Fruit fly (Drosophila melanogaster): ENCODE measurements around the gene CG42590.
A peak's percentile ranks its signal among the peaks of the same experiment; 100 is the strongest.

Gene CG42590

dm6 chr3L:8097101-8097500 is 28.0 kb upstream of the CG42590 start:
- TF ChIP-seq CG10348 (GFP tag; IDR thresholded peaks at IDR 0.05), result no peak
- TF ChIP-seq CG9948 (tag; optimal IDR thresholded peaks at IDR 0.05), result no peak
- TF ChIP-seq Snoo (tag; optimal IDR thresholded peaks at IDR 0.05), result no peak
- TF ChIP-seq CG34367 (tag; optimal IDR thresholded peaks at IDR 0.05), result no peak
- no peak for TF ChIP-seq gl (tag; optimal IDR thresholded peaks at IDR 0.05)

dm6 chr3L:8096106-8096558 is 27.1 kb upstream of the CG42590 start:
- TF ChIP-seq CG8301 (tag; optimal IDR thresholded peaks at IDR 0.05) (peak; percentile 90), Ets98B (GFP tag; IDR thresholded peaks at IDR 0.05) (peak; percentile 94), EcR (GFP tag; optimal IDR thresholded peaks at IDR 0.05) (peak; percentile 15), CG14655 (GFP tag; optimal IDR thresholded peaks at IDR 0.05) (peak; percentile 93), CG13204 (GFP tag; optimal IDR thresholded peaks at IDR 0.05) (peak; percentile 73), CG32121 (GFP tag; IDR thresholded peaks at IDR 0.05) (peak; percentile 97), D1 (tag; optimal IDR thresholded peaks at IDR 0.05) (peak; percentile 81), CG4496 (GFP tag; IDR thresholded peaks at IDR 0.05) (peak; percentile 93; the same call in 2 of the 3 replicates), rn (GFP tag; IDR thresholded peaks at IDR 0.05) (peak; percentile 87), CG8159 (tag; optimal IDR thresholded peaks at IDR 0.05) (peak; percentile 94), CG12605 (GFP tag; IDR thresholded peaks at IDR 0.05) (peak; percentile 84), Pif1A (GFP tag; optimal IDR thresholded peaks at IDR 0.05) (peak; percentile 87), Pif1B (GFP tag; optimal IDR thresholded peaks at IDR 0.05) (peak; percentile 84), Snoo (tag; optimal IDR thresholded peaks at IDR 0.05) (peak; percentile 92), gl (tag; optimal IDR thresholded peaks at IDR 0.05) (peak; percentile 71), CG15710 (tag; optimal IDR thresholded peaks at IDR 0.05) (peak; percentile 94), CG34367 (tag; optimal IDR thresholded peaks at IDR 0.05) (peak; percentile 83), CG17806 (tag; optimal IDR thresholded peaks at IDR 0.05) (peak; percentile 80), CG10348 (GFP tag; IDR thresholded peaks at IDR 0.05) (peak; percentile 91), CG9948 (tag; optimal IDR thresholded peaks at IDR 0.05) (peak; percentile 89), fd96Ca (GFP tag; IDR thresholded peaks at IDR 0.05) (peak; percentile 92)

dm6 chr3L:8094652-8095129 is 25.6 kb upstream of the CG42590 start:
- TF ChIP-seq rn (GFP tag; IDR thresholded peaks at IDR 0.05), result no peak
- TF ChIP-seq CG8301 (tag; optimal IDR thresholded peaks at IDR 0.05), result peak; percentile 5
- no peak for TF ChIP-seq CG15710 (tag; optimal IDR thresholded peaks at IDR 0.05)
- 0 out of 3 replicates have a peak, but pooled peaks have one; percentile 19 for TF ChIP-seq CG4496 (GFP tag; IDR thresholded peaks at IDR 0.05)
- TF ChIP-seq Snoo (tag; optimal IDR thresholded peaks at IDR 0.05), result no peak
- no peak for TF ChIP-seq CG14655 (GFP tag; optimal IDR thresholded peaks at IDR 0.05)

dm6 chr3L:8093553-8093952 is 24.5 kb upstream of the CG42590 start:
- no peak for TF ChIP-seq gl (tag; optimal IDR thresholded peaks at IDR 0.05)
- no peak for TF ChIP-seq rn (GFP tag; IDR thresholded peaks at IDR 0.05)
- no peak for TF ChIP-seq CG12605 (GFP tag; IDR thresholded peaks at IDR 0.05)
- TF ChIP-seq CG8159 (tag; optimal IDR thresholded peaks at IDR 0.05), result no peak
- TF ChIP-seq CG4496 (GFP tag; IDR thresholded peaks at IDR 0.05), result no peak
- TF ChIP-seq fd96Ca (GFP tag; IDR thresholded peaks at IDR 0.05), result no peak
- no peak for TF ChIP-seq Ets98B (GFP tag; IDR thresholded peaks at IDR 0.05)
- no peak for TF ChIP-seq D1 (tag; optimal IDR thresholded peaks at IDR 0.05)
- no peak for TF ChIP-seq CG10348 (GFP tag; IDR thresholded peaks at IDR 0.05)
- no peak for TF ChIP-seq CG13204 (GFP tag; optimal IDR thresholded peaks at IDR 0.05)
- no peak for TF ChIP-seq Pif1B (GFP tag; optimal IDR thresholded peaks at IDR 0.05)
- no peak for TF ChIP-seq CG17806 (tag; optimal IDR thresholded peaks at IDR 0.05)
- TF ChIP-seq CG8301 (tag; optimal IDR thresholded peaks at IDR 0.05), result no peak
- TF ChIP-seq Snoo (tag; optimal IDR thresholded peaks at IDR 0.05), result no peak
- TF ChIP-seq Pif1A (GFP tag; optimal IDR thresholded peaks at IDR 0.05), result no peak
- no peak for TF ChIP-seq CG34367 (tag; optimal IDR thresholded peaks at IDR 0.05)
- no peak for TF ChIP-seq CG15710 (tag; optimal IDR thresholded peaks at IDR 0.05)
- TF ChIP-seq CG32121 (GFP tag; IDR thresholded peaks at IDR 0.05), result no peak

dm6 chr3L:8091650-8092068 is 22.6 kb upstream of the CG42590 start, which contains the start of gene CG7565:
CG7565 (minus strand) TSS chr3L:8091786.
- no peak for TF ChIP-seq CG10348 (GFP tag; IDR thresholded peaks at IDR 0.05)
- peak; percentile 30 for TF ChIP-seq Pif1B (GFP tag; optimal IDR thresholded peaks at IDR 0.05)
- TF ChIP-seq CG32121 (GFP tag; IDR thresholded peaks at IDR 0.05), result 0 out of 2 replicates have a peak, but pooled peaks have one; percentile 12
- no peak for TF ChIP-seq Snoo (tag; optimal IDR thresholded peaks at IDR 0.05)
- TF ChIP-seq CG4496 (GFP tag; IDR thresholded peaks at IDR 0.05), result peak; percentile 61
- peak; percentile 25; the same call in 1 of the 2 replicates for TF ChIP-seq CG12605 (GFP tag; IDR thresholded peaks at IDR 0.05)
- TF ChIP-seq CG34367 (tag; optimal IDR thresholded peaks at IDR 0.05), result no peak
- TF ChIP-seq CG8301 (tag; optimal IDR thresholded peaks at IDR 0.05), result peak; percentile 11
- TF ChIP-seq Ets98B (GFP tag; IDR thresholded peaks at IDR 0.05), result peak; percentile 67

- TF ChIP-seq EcR (GFP tag; optimal IDR thresholded peaks at IDR 0.05) (no peak), CG8159 (tag; optimal IDR thresholded peaks at IDR 0.05) (no peak), CG4496 (GFP tag; IDR thresholded peaks at IDR 0.05) (no peak), CG13204 (GFP tag; optimal IDR thresholded peaks at IDR 0.05) (no peak), gl (tag; optimal IDR thresholded peaks at IDR 0.05) (no peak)
These were observed 17.2 kb upstream of the CG42590 start for dm6 chr3L:8086218-8086617.

- TF ChIP-seq CG12605 (GFP tag; IDR thresholded peaks at IDR 0.05) (peak; percentile 72), CG9948 (tag; optimal IDR thresholded peaks at IDR 0.05) (no peak), gl (tag; optimal IDR thresholded peaks at IDR 0.05) (no peak), CG13204 (GFP tag; optimal IDR thresholded peaks at IDR 0.05) (no peak), EcR (GFP tag; optimal IDR thresholded peaks at IDR 0.05) (peak; percentile 28), CG32121 (GFP tag; IDR thresholded peaks at IDR 0.05) (peak; percentile 21; the same call in 1 of the 2 replicates), Pif1B (GFP tag; optimal IDR thresholded peaks at IDR 0.05) (peak; percentile 66), rn (GFP tag; IDR thresholded peaks at IDR 0.05) (no peak), CG10348 (GFP tag; IDR thresholded peaks at IDR 0.05) (no peak), CG17806 (tag; optimal IDR thresholded peaks at IDR 0.05) (no peak), CG14655 (GFP tag; optimal IDR thresholded peaks at IDR 0.05) (no peak), Snoo (tag; optimal IDR thresholded peaks at IDR 0.05) (peak; percentile 59), CG15710 (tag; optimal IDR thresholded peaks at IDR 0.05) (peak; percentile 2), CG4496 (GFP tag; IDR thresholded peaks at IDR 0.05) (peak; percentile 49; the same call in 1 of the 3 replicates), CG8301 (tag; optimal IDR thresholded peaks at IDR 0.05) (peak; percentile 11), CG8159 (tag; optimal IDR thresholded peaks at IDR 0.05) (peak; percentile 49), Pif1A (GFP tag; optimal IDR thresholded peaks at IDR 0.05) (peak; percentile 75), fd96Ca (GFP tag; IDR thresholded peaks at IDR 0.05) (no peak), D1 (tag; optimal IDR thresholded peaks at IDR 0.05) (no peak), Ets98B (GFP tag; IDR thresholded peaks at IDR 0.05) (peak; percentile 74; the same call in 1 of the 2 replicates), CG34367 (tag; optimal IDR thresholded peaks at IDR 0.05) (peak; percentile 14)
These were observed 12.8 kb upstream of the CG42590 start for dm6 chr3L:8081822-8082221.
